Worm (Caenorhabditis elegans): ENCODE measurements around the gene acr-12.

ce11 chrX:13514384-13514783 is 18.3 kb upstream of the acr-12 start:
- TF ChIP-seq ref-1 (GFP tag; conservative IDR thresholded peaks at IDR 0.05) (no peak), T22C8.4 (GFP tag; IDR thresholded peaks at IDR 0.05) (peak; percentile 78), flt-1 (GFP tag; IDR thresholded peaks at IDR 0.05) (no peak), tab-1 (GFP tag; IDR thresholded peaks at IDR 0.05) (no peak), ztf-23 (GFP tag; IDR thresholded peaks at IDR 0.05) (no peak), ztf-29 (GFP tag; IDR thresholded peaks at IDR 0.05) (no peak)
